Worm (Caenorhabditis elegans) whole organism, young adult: ENCODE data around the gene ZC155.2.

Source experiments
- B0261.1 ChIP-seq: sonication (generic microtip); optimal IDR thresholded peaks from 2 replicates; lab custom pipeline; 2016; ENCODE audit warnings: mild to moderate bottlenecking, missing genetic modification characterization, moderate library complexity, missing compliant biosample characterization
- F22D6.2 ChIP-seq: sonication (generic microtip); optimal IDR thresholded peaks from 2 replicates; lab custom pipeline; 2016; ENCODE audit warnings: mild to moderate bottlenecking, missing genetic modification characterization, missing compliant biosample characterization
- F37B4.10 ChIP-seq: fragments of 200-800 bp; sonication (Bioruptor generic); IDR thresholded peaks from 2 replicates; pipeline ENCODE4 v1.3.6; 2022; ENCODE audit warnings: missing genetic modification characterization, missing compliant biosample characterization
- F52B5.7 ChIP-seq: sonication (generic microtip); optimal IDR thresholded peaks from 2 replicates; lab custom pipeline; 2016; ENCODE audit warnings: mild to moderate bottlenecking, missing genetic modification characterization, missing compliant biosample characterization
- K12H6.12 ChIP-seq: fragments of 200-800 bp; sonication (Bioruptor generic); optimal IDR thresholded peaks from 2 replicates; lab custom pipeline; 2018; ENCODE audit warnings: mild to moderate bottlenecking, missing genetic modification characterization, missing compliant biosample characterization
- T07F8.4 ChIP-seq: sonication (generic microtip); optimal IDR thresholded peaks from 2 replicates; lab custom pipeline; 2016; ENCODE audit warnings: mild to moderate bottlenecking, missing genetic modification characterization, moderate library complexity, missing compliant biosample characterization
- Y53G8AR.9 ChIP-seq: fragments of 200-800 bp; sonication (Bioruptor generic); conservative IDR thresholded peaks from 2 replicates; pipeline ENCODE4 v1.3.6; 2022; ENCODE audit warnings: missing genetic modification reagents, missing genetic modification characterization, missing compliant biosample characterization
- Y56A3A.18 ChIP-seq: fragments of 200-800 bp; sonication (Bioruptor generic); IDR thresholded peaks from 2 replicates; pipeline ENCODE4 v1.3.6; 2022; ENCODE audit warnings: missing genetic modification reagents, missing genetic modification characterization, missing compliant biosample characterization
- Y79H2A.3 ChIP-seq: fragments of 200-800 bp; sonication (Bioruptor generic); conservative IDR thresholded peaks from 2 replicates; pipeline ENCODE4 v1.3.6; 2022; ENCODE audit warnings: missing genetic modification reagents, missing genetic modification characterization, missing compliant biosample characterization
- ZK185.1 ChIP-seq: sonication (generic microtip); optimal IDR thresholded peaks from 2 replicates; lab custom pipeline; 2016; ENCODE audit warnings: mild to moderate bottlenecking, missing genetic modification characterization, missing compliant biosample characterization; ENCODE audit not compliant: poor library complexity, severe bottlenecking
- akir-1 ChIP-seq: fragments of 200-800 bp; sonication (Bioruptor generic); optimal IDR thresholded peaks from 2 replicates; lab custom pipeline; 2018; ENCODE audit warnings: mild to moderate bottlenecking, missing genetic modification characterization, moderate library complexity, missing compliant biosample characterization
- atf-7 ChIP-seq: sonication (generic microtip); optimal IDR thresholded peaks from 2 replicates; lab custom pipeline; 2017; ENCODE audit warnings: mild to moderate bottlenecking, missing genetic modification characterization, missing compliant biosample characterization
- bed-1 ChIP-seq: fragments of 200-800 bp; sonication (Bioruptor generic); IDR thresholded peaks from 2 replicates; pipeline ENCODE4 v1.3.6; 2022; ENCODE audit warnings: missing genetic modification reagents, missing genetic modification characterization, missing compliant biosample characterization
- cebp-2 ChIP-seq: fragments of 200-800 bp; sonication (Bioruptor generic); IDR thresholded peaks from 2 replicates; pipeline ENCODE4 v1.3.6; 2022; ENCODE audit warnings: missing genetic modification characterization, missing compliant biosample characterization
- ceh-58 ChIP-seq: fragments of 200-800 bp; sonication (Bioruptor generic); IDR thresholded peaks from 2 replicates; pipeline ENCODE4 v1.3.6; 2022; ENCODE audit warnings: missing genetic modification characterization, missing compliant biosample characterization
- chd-7 ChIP-seq: sonication (generic microtip); optimal IDR thresholded peaks from 2 replicates; lab custom pipeline; 2016; ENCODE audit warnings: mild to moderate bottlenecking, missing genetic modification characterization, moderate library complexity, missing compliant biosample characterization
- hlh-12 ChIP-seq: sonication (generic microtip); optimal IDR thresholded peaks from 2 replicates; lab custom pipeline; 2016; ENCODE audit warnings: missing genetic modification characterization, missing compliant biosample characterization
- hlh-26 ChIP-seq: fragments of 200-800 bp; sonication (Bioruptor generic); conservative IDR thresholded peaks from 2 replicates; pipeline ENCODE4 v1.3.6; 2022; ENCODE audit warnings: missing genetic modification reagents, missing genetic modification characterization, missing compliant biosample characterization
- hmg-1.2 ChIP-seq: fragments of 200-800 bp; sonication (Bioruptor generic); IDR thresholded peaks from 2 replicates; pipeline ENCODE4 v1.3.6; 2022; ENCODE audit warnings: missing genetic modification reagents, missing genetic modification characterization, missing compliant biosample characterization
- hsf-1 ChIP-seq: fragments of 200-800 bp; sonication (Bioruptor generic); IDR thresholded peaks from 2 replicates; pipeline ENCODE4 v1.3.6; 2022; ENCODE audit warnings: missing genetic modification reagents, missing genetic modification characterization, missing compliant biosample characterization
- lag-1 ChIP-seq: fragments of 200-800 bp; sonication (Bioruptor generic); IDR thresholded peaks from 2 replicates; pipeline ENCODE4 v1.3.6; 2022; ENCODE audit warnings: missing genetic modification reagents, missing genetic modification characterization, missing compliant biosample characterization
- let-526 ChIP-seq: fragments of 200-800 bp; sonication (Bioruptor generic); IDR thresholded peaks from 2 replicates; pipeline ENCODE4 v1.3.6; 2022; ENCODE audit warnings: missing genetic modification reagents, missing genetic modification characterization, missing compliant biosample characterization
- let-607 ChIP-seq, 2 experiments: fragments of 200-800 bp in 1 of 2; sonication (Bioruptor generic) in 1 of 2; sonication (generic microtip) in 1 of 2; optimal IDR thresholded peaks; 2 replicates each; lab custom pipeline; 2016 to 2018; ENCODE audit warnings: mild to moderate bottlenecking in 2 of 2, missing compliant biosample characterization in 2 of 2, missing genetic modification characterization in 2 of 2, moderate library complexity in 2 of 2, missing genotype in 1 of 2
- lin-26 ChIP-seq: fragments of 200-800 bp; sonication (Bioruptor generic); IDR thresholded peaks from 2 replicates; pipeline ENCODE4 v1.3.6; 2022; ENCODE audit warnings: missing genetic modification reagents, missing genetic modification characterization, missing compliant biosample characterization
- madf-3 ChIP-seq: fragments of 200-800 bp; sonication (Bioruptor generic); IDR thresholded peaks from 2 replicates; pipeline ENCODE4 v1.3.6; 2022; ENCODE audit warnings: missing genetic modification reagents, missing genetic modification characterization, missing compliant biosample characterization
- nfya-1 ChIP-seq: sonication (generic microtip); optimal IDR thresholded peaks from 2 replicates; lab custom pipeline; 2017; ENCODE audit warnings: antibody characterized with exemption, missing compliant biosample characterization, missing genetic modification characterization, borderline replicate concordance; ENCODE audit not compliant: insufficient read depth
- nfya-2 ChIP-seq: fragments of 200-800 bp; sonication (Bioruptor generic); IDR thresholded peaks from 2 replicates; pipeline ENCODE4 v1.3.6; 2022; ENCODE audit warnings: missing genetic modification reagents, missing genetic modification characterization, missing compliant biosample characterization
- nfyb-1 ChIP-seq: fragments of 200-800 bp; sonication (Bioruptor generic); IDR thresholded peaks from 2 replicates; pipeline ENCODE4 v1.3.6; 2022; ENCODE audit warnings: missing genetic modification reagents, missing genetic modification characterization, missing compliant biosample characterization
- nhr-179 ChIP-seq: sonication (generic microtip); optimal IDR thresholded peaks from 2 replicates; lab custom pipeline; 2016; ENCODE audit warnings: mild to moderate bottlenecking, missing genetic modification characterization, missing compliant biosample characterization
- snpc-4 ChIP-seq, 5 experiments: fragments of 150-350 bp in 1 of 5; sonication (generic microtip) in 4 of 5; optimal IDR thresholded peaks; 2 replicates each; lab custom pipeline; 2014 to 2018; ENCODE audit warnings: missing genetic modification characterization in 5 of 5, missing biosample characterization in 3 of 5, antibody characterized with exemption in 2 of 5, mild to moderate bottlenecking in 2 of 5, missing compliant biosample characterization in 2 of 5, missing genotype in 2 of 5, moderate library complexity in 2 of 5, missing genetic modification reagents in 1 of 5
- sptf-2 ChIP-seq: fragments of 200-800 bp; sonication (Bioruptor generic); optimal IDR thresholded peaks from 2 replicates; lab custom pipeline; 2018; ENCODE audit warnings: mild to moderate bottlenecking, missing genetic modification characterization, missing compliant biosample characterization
- tbp1 ChIP-seq: fragments of 200-800 bp; sonication (Bioruptor generic); optimal IDR thresholded peaks from 2 replicates; lab custom pipeline; 2018; ENCODE audit warnings: mild to moderate bottlenecking, missing genetic modification characterization, missing compliant biosample characterization
- tbx-9 ChIP-seq: sonication (generic microtip); optimal IDR thresholded peaks from 2 replicates; lab custom pipeline; 2016; ENCODE audit warnings: borderline replicate concordance, missing genetic modification characterization, inconsistent platforms, missing compliant biosample characterization
- unc-130 ChIP-seq: sonication (generic microtip); optimal IDR thresholded peaks from 2 replicates; lab custom pipeline; 2016; ENCODE audit warnings: missing genetic modification reagents, missing genetic modification characterization, missing compliant biosample characterization
- xnd-1 ChIP-seq: sonication (generic microtip); optimal IDR thresholded peaks from 2 replicates; lab custom pipeline; 2016; ENCODE audit warnings: missing genotype, missing genetic modification reagents, missing genetic modification characterization, missing compliant biosample characterization
- ztf-22 ChIP-seq: fragments of 200-800 bp; sonication (Bioruptor generic); optimal IDR thresholded peaks from 2 replicates; lab custom pipeline; 2018; ENCODE audit warnings: mild to moderate bottlenecking, missing genetic modification characterization, moderate library complexity, missing compliant biosample characterization

ZC155.2 gene

DNA sequence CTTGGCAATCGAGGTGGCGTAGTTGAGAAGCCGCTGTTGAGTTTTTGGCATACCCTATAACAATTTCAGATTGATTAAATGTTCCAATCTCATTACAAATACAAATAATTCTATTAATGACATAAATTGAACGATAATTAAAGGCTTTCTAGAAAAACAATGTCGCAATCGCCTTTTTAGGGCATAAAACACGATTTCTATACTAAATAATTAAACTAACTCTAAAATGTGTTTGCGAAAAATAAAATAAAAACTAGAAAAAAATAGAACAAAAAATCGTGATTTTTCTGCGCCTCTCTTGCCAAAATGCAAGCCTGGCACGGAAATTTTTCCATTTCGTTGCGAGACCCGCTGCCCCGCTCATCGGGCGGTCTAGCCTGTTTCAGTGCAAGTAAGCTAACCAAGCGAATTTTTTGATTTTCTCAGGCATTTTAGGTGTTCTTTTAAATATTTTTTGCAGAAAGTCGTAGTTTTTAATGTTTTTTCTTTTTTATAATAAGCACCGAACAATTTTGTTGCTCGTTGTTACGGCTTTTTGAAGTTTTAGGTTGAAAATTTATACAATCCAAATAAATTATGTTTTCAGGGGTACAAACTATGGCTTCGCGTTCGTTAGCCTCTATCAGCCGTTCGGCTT lies 9.2 kb downstream of the ZC155.2 start, which contains the start of the genes C34E10.12, C34E10.10 and atp-2 (continued):
- no peak for TF ChIP-seq xnd-1
- TF ChIP-seq chd-7 (tag; lab: Kevin White, UChicago) = no peak
- no peak for TF ChIP-seq F37B4.10
- no peak for TF ChIP-seq let-607 (tag; optimal IDR thresholded peaks at IDR 0.05; lab: Kevin White, UChicago)
- no peak for TF ChIP-seq snpc-4 (GFP tag; optimal IDR thresholded peaks at IDR 0.05; lab: Kevin White, UChicago)
- peak; percentile 24 to 75 (median 40) for TF ChIP-seq snpc-4 (tag; optimal IDR thresholded peaks at IDR 0.05; lab: Kevin White, UChicago)
- TF ChIP-seq unc-130 = peak; percentile 23
- no peak for TF ChIP-seq sptf-2 (GFP tag; lab: Kevin White, UChicago)
- TF ChIP-seq tbx-9 (tag; lab: Kevin White, UChicago) = no peak
- TF ChIP-seq T07F8.4 = no peak
- TF ChIP-seq nhr-179 (tag; lab: Kevin White, UChicago) = no peak
- TF ChIP-seq Y56A3A.18 (GFP tag; lab: Robert Waterston, UW) = no peak
- TF ChIP-seq madf-3 (GFP tag; lab: Robert Waterston, UW) = no peak
- no peak for TF ChIP-seq hlh-12 (tag; lab: Kevin White, UChicago)
- no peak for TF ChIP-seq B0261.1 (tag; lab: Kevin White, UChicago)
- no peak for TF ChIP-seq ceh-58
- TF ChIP-seq nfyb-1 (GFP tag; lab: Robert Waterston, UW) = peak; percentile 73; the same call in 1 of the 2 replicates
- no peak for TF ChIP-seq atf-7
- TF ChIP-seq F52B5.7 (tag; lab: Kevin White, UChicago) = no peak
- TF ChIP-seq akir-1 (GFP tag; lab: Kevin White, UChicago) = no peak
- TF ChIP-seq ztf-22 (GFP tag; lab: Kevin White, UChicago) = no peak
- TF ChIP-seq let-526 (GFP tag; lab: Robert Waterston, UW) = no peak
- TF ChIP-seq hsf-1 (GFP tag; lab: Robert Waterston, UW) = no peak
- no peak for TF ChIP-seq hlh-26 (GFP tag; lab: Robert Waterston, UW)
- no peak for TF ChIP-seq bed-1 (GFP tag; lab: Robert Waterston, UW)
- TF ChIP-seq cebp-2 (GFP tag; lab: Robert Waterston, UW) = no peak
- no peak for TF ChIP-seq nfya-2
- TF ChIP-seq lin-26 = no peak
- TF ChIP-seq K12H6.12 = no peak
- TF ChIP-seq hmg-1.2 (GFP tag; lab: Robert Waterston, UW) = peak; percentile 47; the same call in 1 of the 2 replicates
- TF ChIP-seq lag-1 = no peak
- no peak for TF ChIP-seq Y79H2A.3 (GFP tag; lab: Robert Waterston, UW)

DNA sequence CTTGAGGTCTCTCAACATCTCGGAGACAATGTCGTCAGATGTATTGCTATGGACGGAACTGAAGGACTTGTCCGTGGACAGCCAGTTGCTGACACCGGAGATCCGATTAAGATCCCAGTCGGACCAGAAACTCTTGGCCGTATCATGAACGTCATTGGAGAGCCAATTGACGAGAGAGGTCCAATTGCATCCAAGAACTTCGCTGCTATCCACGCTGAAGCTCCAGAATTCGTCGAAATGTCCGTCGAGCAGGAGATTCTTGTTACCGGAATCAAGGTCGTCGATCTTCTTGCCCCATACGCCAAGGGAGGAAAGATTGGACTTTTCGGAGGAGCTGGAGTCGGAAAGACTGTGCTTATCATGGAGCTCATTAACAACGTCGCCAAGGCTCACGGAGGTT lies 10.1 kb downstream of the ZC155.2 start:
- TF ChIP-seq nfya-1 (tag; lab: Kevin White, UChicago) = no peak

DNA sequence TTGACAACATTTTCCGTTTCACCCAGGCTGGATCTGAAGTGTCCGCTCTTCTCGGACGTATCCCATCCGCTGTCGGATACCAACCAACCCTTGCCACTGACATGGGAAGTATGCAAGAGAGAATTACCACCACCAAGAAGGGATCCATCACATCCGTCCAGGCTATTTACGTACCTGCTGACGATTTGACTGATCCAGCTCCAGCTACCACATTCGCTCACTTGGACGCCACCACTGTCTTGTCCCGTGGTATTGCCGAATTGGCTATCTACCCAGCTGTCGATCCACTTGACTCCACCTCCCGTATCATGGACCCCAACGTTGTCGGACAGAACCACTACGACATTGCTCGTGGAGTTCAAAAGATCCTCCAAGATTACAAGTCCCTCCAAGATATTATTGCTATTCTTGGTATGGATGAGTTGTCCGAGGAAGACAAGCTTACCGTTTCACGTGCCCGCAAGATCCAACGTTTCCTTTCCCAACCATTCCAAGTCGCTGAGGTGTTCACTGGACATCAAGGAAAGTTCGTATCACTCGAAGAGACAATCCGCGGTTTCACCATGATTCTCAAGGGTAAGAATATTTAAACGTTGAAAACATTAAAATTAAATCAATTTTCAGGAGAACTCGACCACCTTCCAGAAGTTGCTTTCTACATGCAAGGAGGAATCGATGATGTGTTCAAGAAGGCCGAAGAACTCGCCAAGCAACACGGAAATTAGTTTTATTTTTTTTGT lies 10.9 kb downstream of the ZC155.2 start:
- TF ChIP-seq ZK185.1 (tag; lab: Kevin White, UChicago) (peak; percentile 4), ceh-58 (0 out of 2 replicates have a peak, but pooled peaks have one; percentile 60), madf-3 (GFP tag; lab: Robert Waterston, UW) (0 out of 2 replicates have a peak, but pooled peaks have one; percentile 28), F37B4.10 (0 out of 2 replicates have a peak, but pooled peaks have one; percentile 27), F22D6.2 (tag; lab: Kevin White, UChicago) (no peak), tbp1 (GFP tag; lab: Kevin White, UChicago) (no peak), Y53G8AR.9 (GFP tag; lab: Robert Waterston, UW) (peak; percentile 34; the same call in 1 of the 2 replicates)
- TF ChIP-seq, all 124 proteins: peak for 5
